Worm (Caenorhabditis elegans): Measurements from ENCODE around the gene K07F5.14.

The K07F5.14 gene

ce11 chrIV:9875646-9876045 lies 13.6 kb downstream of the K07F5.14 start (continued):
- TF ChIP-seq lin-14 (GFP tag; optimal IDR thresholded peaks at IDR 0.05) (peak; percentile 79), tbx-2 (tag; optimal IDR thresholded peaks at IDR 0.05) (peak; percentile 31), Y116A8C.19 (tag; optimal IDR thresholded peaks at IDR 0.05; ENCODE audit: borderline replicate concordance) (no peak), nhr-11 (tag; optimal IDR thresholded peaks at IDR 0.05) (no peak), lin-35 (GFP tag; optimal IDR thresholded peaks at IDR 0.05) (peak in 1 of 2 experiments; percentile 71), alr-1 (tag; optimal IDR thresholded peaks at IDR 0.05; ENCODE audit: borderline replicate concordance) (no peak), efl-3 (GFP tag; optimal IDR thresholded peaks at IDR 0.05) (no peak), C34B4.2 (tag; optimal IDR thresholded peaks at IDR 0.05) (no peak), skn-1 (tag; optimal IDR thresholded peaks at IDR 0.05) (no peak), mdl-1 (tag; optimal IDR thresholded peaks at IDR 0.05) (peak in 1 of 2 experiments; percentile 65), nhr-20 (tag; optimal IDR thresholded peaks at IDR 0.05) (peak; percentile 94), pag-3 (tag; optimal IDR thresholded peaks at IDR 0.05; ENCODE audit: borderline replicate concordance, insufficient read depth) (no peak), lin-13 (GFP tag; optimal IDR thresholded peaks at IDR 0.05) (no peak), lsy-2 (tag; optimal IDR thresholded peaks at IDR 0.05) (peak in 1 of 2 experiments; percentile 10), rnt-1 (tag; optimal IDR thresholded peaks at IDR 0.05) (no peak), aha-1 (tag; optimal IDR thresholded peaks at IDR 0.05) (no peak), dsc-1 (tag; optimal IDR thresholded peaks at IDR 0.05) (no peak), fkh-10 (GFP tag; optimal IDR thresholded peaks at IDR 0.05) (no peak), blmp-1 (tag; optimal IDR thresholded peaks at IDR 0.05) (peak; percentile 89), pqm-1 (tag; optimal IDR thresholded peaks at IDR 0.05) (no peak), elt-3 (tag; optimal IDR thresholded peaks at IDR 0.05) (peak in 4 of 6 experiments; percentile 26 to 81 (median 74)), C04F5.9 (tag; optimal IDR thresholded peaks at IDR 0.05) (no peak), fkh-4 (tag; optimal IDR thresholded peaks at IDR 0.05; ENCODE audit: borderline replicate concordance) (no peak), zag-1 (tag; optimal IDR thresholded peaks at IDR 0.05) (no peak), egl-27 (tag; optimal IDR thresholded peaks at IDR 0.05) (no peak), unc-62 (GFP tag; optimal IDR thresholded peaks at IDR 0.05) (no peak), fkh-8 (tag; optimal IDR thresholded peaks at IDR 0.05) (no peak), unc-86 (tag; optimal IDR thresholded peaks at IDR 0.05) (no peak), grh-1 (GFP tag; IDR thresholded peaks at IDR 0.05) (no peak), unc-130 (tag; optimal IDR thresholded peaks at IDR 0.05) (no peak), efl-1 (optimal IDR thresholded peaks at IDR 0.05) (no peak), efl-1 (GFP tag; optimal IDR thresholded peaks at IDR 0.05 in 1 of 2) (peak in 1 of 2 experiments; percentile 33), nhr-19 (GFP tag; conservative IDR thresholded peaks at IDR 0.05) (peak; percentile 32)

ce11 chrIV:9878893-9879379 lies 16.9 kb downstream of the K07F5.14 start, which contains the start of gene nhr-4:
Gene nhr-4, plus strand, starts transcription at chrIV:9879329.
- TF ChIP-seq ztf-11 (tag; optimal IDR thresholded peaks at IDR 0.05) (no peak), zip-4 (GFP tag; optimal IDR thresholded peaks at IDR 0.05) (no peak), hlh-17 (GFP tag; optimal IDR thresholded peaks at IDR 0.05; ENCODE audit: borderline replicate concordance) (no peak), nhr-47 (tag; optimal IDR thresholded peaks at IDR 0.05) (peak; percentile 0), dsc-1 (tag; optimal IDR thresholded peaks at IDR 0.05) (peak; percentile 27), nhr-71 (tag; optimal IDR thresholded peaks at IDR 0.05) (peak; percentile 12), efl-1 (optimal IDR thresholded peaks at IDR 0.05) (no peak), efl-1 (GFP tag; optimal IDR thresholded peaks at IDR 0.05 in 1 of 2) (peak in 1 of 2 experiments; percentile 56), fkh-4 (tag; optimal IDR thresholded peaks at IDR 0.05; ENCODE audit: borderline replicate concordance) (no peak), fkh-8 (tag; optimal IDR thresholded peaks at IDR 0.05) (peak; percentile 71), ztf-4 (tag; optimal IDR thresholded peaks at IDR 0.05) (no peak)

- TF ChIP-seq mdl-1 (tag; optimal IDR thresholded peaks at IDR 0.05) (peak in 1 of 2 experiments; percentile 16), isw-1 (GFP tag; IDR thresholded peaks at IDR 0.05) (peak; percentile 36), mep-1 (tag; optimal IDR thresholded peaks at IDR 0.05) (peak; percentile 74), lin-15B (tag; optimal IDR thresholded peaks at IDR 0.05) (peak; percentile 56), nhr-19 (GFP tag; conservative IDR thresholded peaks at IDR 0.05) (peak; percentile 25; the same call in 1 of the 2 replicates), fkh-10 (GFP tag; optimal IDR thresholded peaks at IDR 0.05) (peak; percentile 8), unc-30 (tag; optimal IDR thresholded peaks at IDR 0.05) (no peak), nhr-76 (tag; optimal IDR thresholded peaks at IDR 0.05) (no peak), ceh-82 (tag; optimal IDR thresholded peaks at IDR 0.05) (peak in 1 of 3 experiments; percentile 62), lin-14 (GFP tag; optimal IDR thresholded peaks at IDR 0.05) (peak; percentile 74), hpl-2 (GFP tag; optimal IDR thresholded peaks at IDR 0.05) (no peak), xbp-1 (tag; optimal IDR thresholded peaks at IDR 0.05) (peak; percentile 48), lin-35 (GFP tag; optimal IDR thresholded peaks at IDR 0.05) (peak; percentile 72 to 76), C16A3.4 (tag; optimal IDR thresholded peaks at IDR 0.05) (peak; percentile 62), tbx-2 (tag; optimal IDR thresholded peaks at IDR 0.05) (no peak), efl-1 (optimal IDR thresholded peaks at IDR 0.05) (peak; percentile 67 to 70), efl-1 (GFP tag; optimal IDR thresholded peaks at IDR 0.05 in 1 of 2) (peak; percentile 64 to 91), rnt-1 (tag; optimal IDR thresholded peaks at IDR 0.05) (peak; percentile 64), unc-86 (tag; optimal IDR thresholded peaks at IDR 0.05) (peak; percentile 4), dsc-1 (tag; optimal IDR thresholded peaks at IDR 0.05) (peak; percentile 48)
Observed at ce11 chrIV:9884257-9884656, 22.2 kb downstream of the K07F5.14 start, which contains the start of the genes prp-18 and mccc-1. Gene prp-18, minus strand, starts transcription at chrIV:9884383. Gene mccc-1, plus strand, starts transcription at chrIV:9884570.

All from whole organism, L1 larva.